Worm (Caenorhabditis elegans): ENCODE data around the gene Y17G9B.11.
A peak's percentile ranks its signal among the peaks of the same experiment; 100 is the strongest.

The Y17G9B.11 gene

ce11 chrIV:4745422-4745821, 11.0 kb upstream of the Y17G9B.11 start, which contains the start of gene timm-17B.1 (continued):
- TF ChIP-seq F57A8.1 (GFP tag; optimal IDR thresholded peaks at IDR 0.05) (no peak), ekl-4 (GFP tag; IDR thresholded peaks at IDR 0.05) (0 out of 2 replicates have a peak, but pooled peaks have one; percentile 58), C17E4.6 (GFP tag; IDR thresholded peaks at IDR 0.05) (no peak), mes-4 (tag; optimal IDR thresholded peaks at IDR 0.05) (no peak), him-1 (tag; optimal IDR thresholded peaks at IDR 0.05) (peak; percentile 51), hsf-1 (GFP tag; IDR thresholded peaks at IDR 0.05) (no peak), egl-44 (GFP tag; IDR thresholded peaks at IDR 0.05) (no peak), B0336.3 (GFP tag; IDR thresholded peaks at IDR 0.05) (0 out of 2 replicates have a peak, but pooled peaks have one; percentile 50), cebp-1 (GFP tag; IDR thresholded peaks at IDR 0.05) (no peak), cebp-1 (tag; optimal IDR thresholded peaks at IDR 0.05) (peak; percentile 62), cebp-2 (GFP tag; IDR thresholded peaks at IDR 0.05) (no peak), ztf-18 (tag; optimal IDR thresholded peaks at IDR 0.05) (peak; percentile 97), ztf-3 (GFP tag; optimal IDR thresholded peaks at IDR 0.05) (no peak), F52B5.7 (tag; optimal IDR thresholded peaks at IDR 0.05) (no peak), aptf-3 (GFP tag; IDR thresholded peaks at IDR 0.05) (no peak), repo-1 (tag; optimal IDR thresholded peaks at IDR 0.05) (no peak), hmg-20 (GFP tag; IDR thresholded peaks at IDR 0.05) (peak; percentile 34; the same call in 1 of the 2 replicates), aptf-2 (GFP tag; conservative IDR thresholded peaks at IDR 0.05) (no peak), athp-1 (tag; optimal IDR thresholded peaks at IDR 0.05) (no peak), lin-40 (tag; optimal IDR thresholded peaks at IDR 0.05) (peak; percentile 67), snpc-1.3 (tag; optimal IDR thresholded peaks at IDR 0.05; ENCODE audit: insufficient read depth) (no peak), madf-6 (GFP tag; IDR thresholded peaks at IDR 0.05) (peak; percentile 30; the same call in 1 of the 2 replicates), mcd-1 (GFP tag; IDR thresholded peaks at IDR 0.05) (peak; percentile 88), B0019.2 (GFP tag; conservative IDR thresholded peaks at IDR 0.05) (no peak), Y56A3A.18 (GFP tag; IDR thresholded peaks at IDR 0.05) (peak; percentile 29; the same call in 1 of the 2 replicates), F10E7.11 (tag; optimal IDR thresholded peaks at IDR 0.05) (no peak), gei-17 (GFP tag; optimal IDR thresholded peaks at IDR 0.05) (no peak), die-1 (tag; optimal IDR thresholded peaks at IDR 0.05) (no peak), zim-3 (tag; optimal IDR thresholded peaks at IDR 0.05) (no peak), dpff-1 (tag; optimal IDR thresholded peaks at IDR 0.05) (no peak), C06A6.2 (GFP tag; conservative IDR thresholded peaks at IDR 0.05) (no peak), F39B2.1 (GFP tag; IDR thresholded peaks at IDR 0.05) (no peak), bed-2 (GFP tag; IDR thresholded peaks at IDR 0.05) (no peak), bed-1 (GFP tag; IDR thresholded peaks at IDR 0.05) (no peak), dox-1 (GFP tag; IDR thresholded peaks at IDR 0.05) (peak; percentile 68), somi-1 (GFP tag; optimal IDR thresholded peaks at IDR 0.05) (no peak), F55B11.4 (tag; optimal IDR thresholded peaks at IDR 0.05; ENCODE audit: borderline replicate concordance, insufficient read depth) (no peak), snpc-4 (GFP tag; optimal IDR thresholded peaks at IDR 0.05) (peak; percentile 12), snpc-4 (tag; optimal IDR thresholded peaks at IDR 0.05) (peak; percentile 34 to 64 (median 54)), unc-130 (GFP tag; optimal IDR thresholded peaks at IDR 0.05) (no peak), let-607 (tag; optimal IDR thresholded peaks at IDR 0.05) (peak in 1 of 2 experiments; percentile 14), attf-5 (GFP tag; optimal IDR thresholded peaks at IDR 0.05) (peak; percentile 17), snpc-1.1 (tag; optimal IDR thresholded peaks at IDR 0.05; ENCODE audit: insufficient read depth) (peak; percentile 58), madf-3 (GFP tag; IDR thresholded peaks at IDR 0.05) (no peak), madf-8 (GFP tag; conservative IDR thresholded peaks at IDR 0.05) (peak; percentile 10; the same call in 1 of the 2 replicates), sptf-2 (GFP tag; optimal IDR thresholded peaks at IDR 0.05) (no peak), F49E8.2 (tag; optimal IDR thresholded peaks at IDR 0.05; ENCODE audit: insufficient read depth) (no peak), efl-1 (GFP tag; optimal IDR thresholded peaks at IDR 0.05) (no peak), fkh-3 (tag; optimal IDR thresholded peaks at IDR 0.05) (no peak)
